Worm (Caenorhabditis elegans) whole organism, young adult: Measurements from ENCODE around the gene fask-1.

Experiments
- C17E4.6 ChIP-seq: fragments of 200-800 bp; sonication (Bioruptor generic); IDR thresholded peaks from 2 replicates; pipeline ENCODE4 v1.3.6; 2022; ENCODE audit warnings: missing genetic modification reagents, missing genetic modification characterization, missing compliant biosample characterization
- hlh-12 ChIP-seq: sonication (generic microtip); optimal IDR thresholded peaks from 2 replicates; lab custom pipeline; 2016; ENCODE audit warnings: missing genetic modification characterization, missing compliant biosample characterization
- lag-1 ChIP-seq: fragments of 200-800 bp; sonication (Bioruptor generic); IDR thresholded peaks from 2 replicates; pipeline ENCODE4 v1.3.6; 2022; ENCODE audit warnings: missing genetic modification reagents, missing genetic modification characterization, missing compliant biosample characterization
- nfyb-1 ChIP-seq: fragments of 200-800 bp; sonication (Bioruptor generic); IDR thresholded peaks from 2 replicates; pipeline ENCODE4 v1.3.6; 2022; ENCODE audit warnings: missing genetic modification reagents, missing genetic modification characterization, missing compliant biosample characterization
- unc-62 ChIP-seq: fragments of 150-350 bp; optimal IDR thresholded peaks from 2 replicates; lab custom pipeline; 2014; ENCODE audit warnings: missing biosample characterization, missing genetic modification reagents, missing genetic modification characterization
- ztf-25 ChIP-seq: fragments of 200-800 bp; sonication (Bioruptor generic); IDR thresholded peaks from 2 replicates; pipeline ENCODE4 v1.3.6; 2022; ENCODE audit warnings: missing genetic modification reagents, missing genetic modification characterization, missing compliant biosample characterization

DNA sequence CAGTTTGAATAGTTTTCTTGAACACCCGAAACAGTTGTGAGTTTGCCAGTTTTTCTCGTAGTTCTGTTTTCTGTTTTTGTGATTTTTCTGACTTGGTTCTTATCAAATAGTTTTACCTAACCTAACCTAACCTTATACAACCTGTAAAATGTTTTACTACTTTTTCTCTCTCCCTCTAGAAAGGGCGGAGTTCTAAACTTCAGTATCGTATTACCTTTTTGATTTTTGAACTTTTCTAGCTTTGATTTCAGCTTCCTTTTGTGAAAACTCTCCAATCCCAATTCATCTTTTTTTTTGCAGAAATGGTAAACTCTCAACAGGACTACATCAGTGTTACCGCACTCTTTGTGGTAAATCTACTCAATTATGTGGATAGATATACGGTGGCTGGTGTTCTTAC, 13.8 kb upstream of the fask-1 start, which contains the start of gene spin-2:
- TF ChIP-seq ztf-25 (no peak), unc-62 (no peak), hlh-12 (no peak), C17E4.6 (GFP tag; lab: Robert Waterston, UW) (no peak), nfyb-1 (GFP tag; lab: Robert Waterston, UW) (no peak), lag-1 (no peak)
